Fruit fly (Drosophila melanogaster): ENCODE results near the gene CG43133.

Gene CG43133

DNA sequence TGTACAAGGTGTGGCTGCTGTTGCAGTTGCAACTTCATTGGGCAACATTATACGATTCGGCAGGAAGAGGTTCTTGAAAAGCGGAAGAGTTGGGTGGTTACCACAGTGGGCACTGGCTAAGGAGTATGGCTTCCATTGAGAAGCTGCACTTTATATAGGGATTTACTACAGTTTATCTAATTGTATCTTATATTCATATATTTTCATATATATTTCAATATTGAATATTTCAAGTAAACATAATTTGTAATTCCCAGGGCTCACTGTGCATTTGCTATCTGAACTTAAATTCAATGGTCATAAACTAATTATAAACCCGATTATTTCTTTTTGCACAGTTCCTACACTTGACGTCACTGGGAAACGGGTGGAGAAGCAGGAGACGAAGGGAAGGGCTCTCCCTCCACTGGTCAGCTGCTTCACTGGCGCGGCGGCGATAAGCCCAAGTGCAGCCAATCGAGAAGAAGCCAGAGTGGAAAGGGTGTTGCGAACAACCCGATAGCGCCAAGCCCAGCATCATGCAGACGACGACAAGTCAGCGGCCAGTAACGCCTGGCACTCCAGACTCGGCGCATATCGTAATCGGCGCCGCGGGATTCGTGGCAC is 35.1 kb downstream of the CG43133 start (continued):
- TF ChIP-seq gem (tag; optimal IDR thresholded peaks at IDR 0.05): peak; percentile 62
- TF ChIP-seq CG30431 (GFP tag; optimal IDR thresholded peaks at IDR 0.05): no peak
- no peak for TF ChIP-seq CG2129 (GFP tag; IDR thresholded peaks at IDR 0.05; ENCODE audit: partially characterized antibody)
- no peak for TF ChIP-seq Hr39 (optimal IDR thresholded peaks at IDR 0.05)
- peak in 1 of 2 experiments; percentile 37 for TF ChIP-seq dpn (GFP tag; optimal IDR thresholded peaks at IDR 0.05)
- peak; percentile 53 for TF ChIP-seq H2.0 (GFP tag; IDR thresholded peaks at IDR 0.05)
- no peak for TF ChIP-seq CG10543 (GFP tag; optimal IDR thresholded peaks at IDR 0.05)
- peak; percentile 25 for TF ChIP-seq CG13894 (tag; optimal IDR thresholded peaks at IDR 0.05)
- TF ChIP-seq org-1 (GFP tag; optimal IDR thresholded peaks at IDR 0.05): peak; percentile 8
- TF ChIP-seq CG2678 (tag; optimal IDR thresholded peaks at IDR 0.05): peak; percentile 71
- TF ChIP-seq Atf6 (GFP tag; IDR thresholded peaks at IDR 0.05): no peak
- peak; percentile 21 for TF ChIP-seq CG16815 (GFP tag; optimal IDR thresholded peaks at IDR 0.05)
- TF ChIP-seq CG4820 (GFP tag; optimal IDR thresholded peaks at IDR 0.05): no peak
- TF ChIP-seq Gsc (GFP tag; IDR thresholded peaks at IDR 0.05): no peak
- no peak for TF ChIP-seq CG10274 (GFP tag; optimal IDR thresholded peaks at IDR 0.05)
- TF ChIP-seq D19B (GFP tag; optimal IDR thresholded peaks at IDR 0.05): peak; percentile 19
- no peak for TF ChIP-seq lbe (GFP tag; optimal IDR thresholded peaks at IDR 0.05)
- TF ChIP-seq row (GFP tag; IDR thresholded peaks at IDR 0.05): peak; percentile 78
- peak; percentile 60 for TF ChIP-seq HLH3B (GFP tag; IDR thresholded peaks at IDR 0.05)
- TF ChIP-seq CG1233 (GFP tag; optimal IDR thresholded peaks at IDR 0.05): peak; percentile 17
- TF ChIP-seq Ada2b (GFP tag; IDR thresholded peaks at IDR 0.05): peak; percentile 40
- no peak for TF ChIP-seq Hand (GFP tag; optimal IDR thresholded peaks at IDR 0.05)
- TF ChIP-seq knrl (GFP tag; IDR thresholded peaks at IDR 0.05; ENCODE audit: partially characterized antibody): no peak
- no peak for TF ChIP-seq CG34376 (GFP tag; optimal IDR thresholded peaks at IDR 0.05)
- TF ChIP-seq CG2889 (GFP tag; IDR thresholded peaks at IDR 0.05): peak; percentile 71; the same call in 2 of the 3 replicates
- no peak for TF ChIP-seq CHES-1-like (GFP tag; optimal IDR thresholded peaks at IDR 0.05)
- no peak for TF ChIP-seq CG10565 (GFP tag; optimal IDR thresholded peaks at IDR 0.05)
- TF ChIP-seq lab (GFP tag; optimal IDR thresholded peaks at IDR 0.05): peak; percentile 75
- TF ChIP-seq CG9215 (GFP tag; IDR thresholded peaks at IDR 0.05): 0 out of 2 replicates have a peak, but pooled peaks have one; percentile 10
- TF ChIP-seq sisA (GFP tag; IDR thresholded peaks at IDR 0.05): peak; percentile 44; the same call in 1 of the 2 replicates
- no peak for TF ChIP-seq Bteb2 (GFP tag; optimal IDR thresholded peaks at IDR 0.05)
- peak; percentile 60 for TF ChIP-seq CG10366 (GFP tag; IDR thresholded peaks at IDR 0.05)
- TF ChIP-seq CG12155 (GFP tag; optimal IDR thresholded peaks at IDR 0.05): peak; percentile 22
- peak; percentile 28 for TF ChIP-seq cwo (GFP tag; optimal IDR thresholded peaks at IDR 0.05)
- peak; percentile 47; the same call in 2 of the 3 replicates for TF ChIP-seq Aef1 (GFP tag; IDR thresholded peaks at IDR 0.05)
- TF ChIP-seq Eip74EF (GFP tag; optimal IDR thresholded peaks at IDR 0.05): no peak
- no peak for TF ChIP-seq Nf-YC (tag; optimal IDR thresholded peaks at IDR 0.05)
- TF ChIP-seq E2f2 (GFP tag; IDR thresholded peaks at IDR 0.05): peak; percentile 35; the same call in 1 of the 2 replicates
- no peak for TF ChIP-seq Sry-β (GFP tag; optimal IDR thresholded peaks at IDR 0.05)
- TF ChIP-seq sug (tag; optimal IDR thresholded peaks at IDR 0.05): peak; percentile 15
- TF ChIP-seq BtbVII (GFP tag; optimal IDR thresholded peaks at IDR 0.05): peak; percentile 16
- TF ChIP-seq CG3281 (GFP tag; optimal IDR thresholded peaks at IDR 0.05): peak; percentile 65
- no peak for TF ChIP-seq lov (optimal IDR thresholded peaks at IDR 0.05)
- no peak for TF ChIP-seq lov (GFP tag; IDR thresholded peaks at IDR 0.05)
- TF ChIP-seq CoRest (tag; optimal IDR thresholded peaks at IDR 0.05): peak; percentile 44
- peak; percentile 30 for TF ChIP-seq CG10209 (GFP tag; optimal IDR thresholded peaks at IDR 0.05)
- TF ChIP-seq stc (GFP tag; IDR thresholded peaks at IDR 0.05): no peak
- TF ChIP-seq CG2120 (GFP tag; optimal IDR thresholded peaks at IDR 0.05): peak; percentile 57
- TF ChIP-seq CG12769 (tag; optimal IDR thresholded peaks at IDR 0.05): peak; percentile 54
- TF ChIP-seq bcd (GFP tag; optimal IDR thresholded peaks at IDR 0.05): peak; percentile 42
